Worm (Caenorhabditis elegans): ENCODE data around the gene dhhc-4.

DNA sequence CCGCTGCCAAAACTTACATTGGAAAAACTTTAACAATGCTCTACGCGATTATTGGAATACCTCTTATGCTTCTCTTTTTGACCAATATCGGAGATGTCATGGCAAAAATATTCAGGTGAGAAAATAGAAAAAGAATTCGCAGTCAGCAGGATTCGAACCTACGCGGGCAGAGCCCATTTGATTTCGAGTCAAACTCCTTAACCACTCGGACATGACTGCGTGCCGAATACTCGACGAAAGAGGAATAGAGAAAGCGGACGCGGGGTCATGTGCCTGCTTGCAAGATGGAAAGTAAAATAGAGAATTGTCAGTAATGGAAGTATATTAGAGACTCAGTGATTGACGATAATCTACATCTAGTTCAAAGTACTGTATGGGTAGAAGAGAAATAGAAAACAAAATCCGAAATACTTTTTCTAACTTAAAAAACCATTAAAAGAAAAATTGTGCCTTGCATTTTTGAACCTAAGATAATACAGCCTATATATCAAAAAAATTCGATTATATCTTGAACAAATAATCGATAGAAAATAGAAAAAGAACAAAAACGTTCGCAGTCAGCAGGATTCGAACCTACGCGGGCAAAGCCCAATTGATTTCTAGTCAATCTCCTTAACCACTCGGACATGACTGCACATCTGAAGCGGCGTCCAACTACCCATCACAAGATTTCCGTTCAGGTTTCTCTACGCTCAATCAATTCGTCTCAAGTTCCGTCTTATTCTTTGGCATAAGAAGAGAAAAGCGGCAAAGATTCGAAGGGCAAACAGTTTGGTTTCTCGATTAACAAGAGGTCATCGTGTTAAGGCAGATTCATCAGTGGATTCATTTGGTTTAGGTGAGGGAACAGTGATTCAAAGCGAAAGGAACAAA lies 5.9 kb downstream of the dhhc-4 start:
- TF ChIP-seq unc-62 (GFP tag; optimal IDR thresholded peaks at IDR 0.05): no peak
- TF ChIP-seq egl-27 (tag; optimal IDR thresholded peaks at IDR 0.05): no peak
- TF ChIP-seq lin-39 (tag; optimal IDR thresholded peaks at IDR 0.05): peak; percentile 58
- no peak for TF ChIP-seq zag-1 (tag; optimal IDR thresholded peaks at IDR 0.05)

All from whole organism, L3 larva.